Worm (Caenorhabditis elegans): ENCODE data around the gene frpr-13.

frpr-13 gene

DNA sequence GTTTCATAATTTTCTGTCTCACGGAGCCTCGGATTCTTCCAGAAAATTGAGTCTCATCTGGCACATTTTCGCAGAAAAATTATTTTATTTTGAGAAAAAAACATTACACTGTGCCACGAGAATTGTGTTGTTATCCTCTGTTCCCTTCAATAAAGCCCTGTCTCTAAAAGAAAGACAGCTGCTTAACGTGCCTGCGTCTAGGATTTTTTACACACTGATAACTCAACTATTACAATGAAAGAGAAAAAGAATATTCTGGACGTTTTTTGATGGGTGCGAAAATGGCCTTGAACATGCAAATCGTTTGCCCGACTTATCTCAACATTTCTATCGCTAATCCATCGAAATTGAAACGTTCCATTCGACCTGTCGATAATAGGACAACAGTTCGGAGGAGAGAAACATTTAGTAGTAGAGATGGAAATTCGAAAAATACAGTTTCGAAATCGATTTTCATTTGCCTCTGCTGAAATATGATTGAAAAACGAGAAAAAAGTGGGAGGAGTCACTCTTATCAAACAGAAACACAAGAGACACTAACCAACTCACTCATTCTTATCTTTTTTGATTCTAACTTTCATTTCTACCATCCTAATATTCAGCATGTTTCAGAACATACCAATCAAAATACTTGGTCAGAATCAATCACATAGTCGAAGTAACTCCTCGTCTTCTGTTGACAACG, 38.1 kb downstream of the frpr-13 start:
- TF ChIP-seq elt-1 (tag; optimal IDR thresholded peaks at IDR 0.05) (no peak), nhr-28 (tag; optimal IDR thresholded peaks at IDR 0.05) (no peak), ztf-11 (tag; optimal IDR thresholded peaks at IDR 0.05) (no peak), ZK546.5 (tag; optimal IDR thresholded peaks at IDR 0.05) (no peak), nfya-1 (tag; optimal IDR thresholded peaks at IDR 0.05; ENCODE audit: insufficient read depth) (peak; percentile 29), elt-3 (tag; optimal IDR thresholded peaks at IDR 0.05) (no peak), elt-2 (tag; optimal IDR thresholded peaks at IDR 0.05) (peak; percentile 67), ceh-28 (tag; optimal IDR thresholded peaks at IDR 0.05) (peak; percentile 13), pqm-1 (tag; optimal IDR thresholded peaks at IDR 0.05) (peak; percentile 33), eor-1 (tag; optimal IDR thresholded peaks at IDR 0.05) (no peak), nhr-25 (tag; optimal IDR thresholded peaks at IDR 0.05) (peak; percentile 76), fkh-10 (GFP tag; optimal IDR thresholded peaks at IDR 0.05) (no peak), zag-1 (tag; optimal IDR thresholded peaks at IDR 0.05) (no peak), nhr-23 (tag; optimal IDR thresholded peaks at IDR 0.05) (peak; percentile 44)

DNA sequence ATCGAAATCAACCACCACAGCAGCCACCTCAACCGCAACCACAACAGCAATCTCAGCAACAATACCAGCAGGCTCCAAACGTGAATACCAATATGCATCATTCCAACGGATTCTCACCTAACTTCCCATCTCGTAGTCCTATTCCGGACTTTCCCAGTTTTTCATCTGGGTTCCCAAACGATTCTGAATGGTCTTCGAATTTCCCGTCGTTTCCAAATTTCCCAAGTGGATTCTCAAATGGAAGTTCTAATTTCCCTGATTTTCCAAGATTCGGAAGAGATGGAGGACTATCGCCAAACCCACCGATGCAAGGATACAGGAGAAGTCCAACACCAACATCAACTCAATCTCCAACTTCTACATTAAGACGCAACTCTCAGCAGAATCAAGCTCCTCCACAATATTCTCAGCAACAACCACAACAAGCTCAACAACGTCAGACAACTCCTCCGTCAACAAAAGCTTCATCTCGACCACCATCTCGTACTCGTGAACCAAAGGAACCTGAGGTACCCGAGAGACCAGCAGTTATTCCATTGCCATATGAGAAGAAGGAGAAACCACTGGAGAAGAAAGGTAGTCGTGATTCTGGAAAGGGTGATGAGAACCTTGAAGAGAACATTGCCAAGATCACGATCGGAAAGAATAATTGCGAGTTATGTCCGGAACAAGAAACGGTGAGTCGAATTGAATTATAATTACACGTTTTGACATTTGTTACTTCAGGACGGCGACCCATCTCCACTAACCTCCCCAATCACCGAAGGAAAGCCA, 38.8 kb downstream of the frpr-13 start:
- TF ChIP-seq elt-2 (tag; optimal IDR thresholded peaks at IDR 0.05) (no peak), ama-1 (optimal IDR thresholded peaks at IDR 0.05) (peak; percentile 64)

- peak; percentile 81 for TF ChIP-seq ama-1 (optimal IDR thresholded peaks at IDR 0.05)
- TF ChIP-seq eor-1 (tag; optimal IDR thresholded peaks at IDR 0.05), result no peak
These were observed 39.6 kb downstream of the frpr-13 start for ce11 chrV:8938445-8938844.

DNA sequence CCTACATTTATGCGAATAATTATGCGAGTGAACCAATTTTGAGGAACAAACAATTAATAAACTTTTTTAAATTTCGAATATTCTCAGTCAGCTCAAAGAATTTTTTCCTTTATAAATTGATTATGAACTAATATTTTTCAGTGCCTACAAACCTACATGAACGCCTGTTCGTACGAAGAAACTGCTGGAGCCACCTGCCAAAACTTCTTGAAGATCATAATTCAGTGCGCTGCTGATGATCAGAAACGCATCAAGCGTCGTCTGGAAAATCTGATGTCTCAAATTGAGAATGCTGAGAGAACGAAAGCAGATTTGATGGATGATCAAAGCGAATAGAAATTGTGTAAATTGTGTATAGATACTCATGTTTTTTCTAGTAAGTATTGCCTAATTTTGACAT, 40.1 kb downstream of the frpr-13 start:
- no peak for TF ChIP-seq zag-1 (tag; optimal IDR thresholded peaks at IDR 0.05)
- no peak for TF ChIP-seq ztf-11 (tag; optimal IDR thresholded peaks at IDR 0.05)
- TF ChIP-seq fkh-10 (GFP tag; optimal IDR thresholded peaks at IDR 0.05), result no peak
- no peak for TF ChIP-seq hmg-11 (tag; optimal IDR thresholded peaks at IDR 0.05)
- TF ChIP-seq nhr-43 (tag; optimal IDR thresholded peaks at IDR 0.05; ENCODE audit: poor library complexity, severe bottlenecking), result peak; percentile 8
- TF ChIP-seq fkh-2 (tag; optimal IDR thresholded peaks at IDR 0.05), result no peak
- TF ChIP-seq unc-62 (GFP tag; optimal IDR thresholded peaks at IDR 0.05), result no peak
- peak; percentile 76 for TF ChIP-seq ama-1 (optimal IDR thresholded peaks at IDR 0.05)
- no peak for TF ChIP-seq unc-39 (tag; optimal IDR thresholded peaks at IDR 0.05)
- no peak for TF ChIP-seq fos-1 (tag; optimal IDR thresholded peaks at IDR 0.05)

DNA sequence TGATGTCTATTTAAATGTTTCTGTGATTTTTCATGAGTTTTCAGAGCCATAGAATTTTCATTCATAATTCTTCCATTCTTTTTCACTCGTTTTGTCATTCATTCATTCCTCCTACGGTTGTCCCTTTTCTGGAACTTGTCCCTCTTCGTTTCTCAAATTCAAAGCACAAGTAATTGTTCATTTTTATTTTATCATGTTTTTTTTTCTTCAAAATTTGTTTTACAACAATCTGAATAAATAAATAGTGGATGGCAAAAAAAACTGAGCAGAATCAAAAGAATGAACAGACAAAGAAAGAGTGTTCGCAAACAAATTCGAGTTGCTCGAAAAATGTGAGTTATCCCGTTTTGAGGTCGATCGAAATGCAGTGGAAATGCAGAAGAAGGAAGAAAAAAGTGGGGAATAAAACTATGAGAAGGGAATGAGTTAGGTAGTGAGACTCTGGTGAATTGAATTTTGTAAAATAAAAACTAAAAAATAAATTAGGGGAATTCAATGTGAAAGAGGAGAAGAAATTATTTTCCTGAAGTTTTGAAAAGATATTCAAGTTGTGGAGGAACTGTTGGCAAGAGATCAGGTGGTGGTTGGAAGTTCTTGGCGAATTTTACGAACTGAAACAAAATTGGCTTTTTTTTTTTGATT, 40.7 kb downstream of the frpr-13 start:
- TF ChIP-seq lsy-12 (tag; optimal IDR thresholded peaks at IDR 0.05) (peak; percentile 1), ztf-4 (tag; optimal IDR thresholded peaks at IDR 0.05) (peak; percentile 39), elt-2 (tag; optimal IDR thresholded peaks at IDR 0.05) (peak; percentile 32), mml-1 (tag; optimal IDR thresholded peaks at IDR 0.05) (no peak), pha-4 (tag; optimal IDR thresholded peaks at IDR 0.05) (peak; percentile 35), ceh-16 (tag; optimal IDR thresholded peaks at IDR 0.05) (no peak), nfya-1 (tag; optimal IDR thresholded peaks at IDR 0.05; ENCODE audit: insufficient read depth) (peak; percentile 18), ama-1 (optimal IDR thresholded peaks at IDR 0.05) (peak; percentile 98), nhr-25 (tag; optimal IDR thresholded peaks at IDR 0.05) (peak; percentile 27), fkh-2 (tag; optimal IDR thresholded peaks at IDR 0.05) (no peak)

ce11 chrV:8940419-8940818, 41.6 kb downstream of the frpr-13 start:
- TF ChIP-seq nhr-67 (tag; optimal IDR thresholded peaks at IDR 0.05) (no peak), ztf-4 (tag; optimal IDR thresholded peaks at IDR 0.05) (no peak), skn-1 (tag; optimal IDR thresholded peaks at IDR 0.05) (no peak), nhr-237 (tag; optimal IDR thresholded peaks at IDR 0.05) (no peak), ZK546.5 (tag; optimal IDR thresholded peaks at IDR 0.05) (no peak), daf-12 (tag; optimal IDR thresholded peaks at IDR 0.05) (no peak), lsy-12 (tag; optimal IDR thresholded peaks at IDR 0.05) (no peak), ama-1 (optimal IDR thresholded peaks at IDR 0.05) (no peak), ceh-82 (tag; optimal IDR thresholded peaks at IDR 0.05) (no peak), nfya-1 (tag; optimal IDR thresholded peaks at IDR 0.05; ENCODE audit: insufficient read depth) (no peak)
